Worm (Caenorhabditis elegans) whole organism, L3 larva: ENCODE data around the gene rbm-17.

Experiments used
- fos-1 ChIP-seq: fragments of 150-350 bp; optimal IDR thresholded peaks from 2 replicates; lab custom pipeline; 2014; ENCODE audit warnings: missing biosample characterization, missing genetic modification characterization
- nfya-1 ChIP-seq: sonication (generic microtip); optimal IDR thresholded peaks from 2 replicates; lab custom pipeline; 2017; ENCODE audit warnings: missing genetic modification characterization, mild to moderate bottlenecking, missing compliant biosample characterization, antibody characterized with exemption, moderate library complexity; ENCODE audit not compliant: insufficient read depth
- nhr-12 ChIP-seq: fragments of 150-350 bp; optimal IDR thresholded peaks from 2 replicates; lab custom pipeline; 2014; ENCODE audit warnings: missing biosample characterization, missing genetic modification characterization
- nhr-77 ChIP-seq: fragments of 150-350 bp; optimal IDR thresholded peaks from 2 replicates; lab custom pipeline; 2014; ENCODE audit warnings: missing biosample characterization, missing genetic modification characterization

DNA sequence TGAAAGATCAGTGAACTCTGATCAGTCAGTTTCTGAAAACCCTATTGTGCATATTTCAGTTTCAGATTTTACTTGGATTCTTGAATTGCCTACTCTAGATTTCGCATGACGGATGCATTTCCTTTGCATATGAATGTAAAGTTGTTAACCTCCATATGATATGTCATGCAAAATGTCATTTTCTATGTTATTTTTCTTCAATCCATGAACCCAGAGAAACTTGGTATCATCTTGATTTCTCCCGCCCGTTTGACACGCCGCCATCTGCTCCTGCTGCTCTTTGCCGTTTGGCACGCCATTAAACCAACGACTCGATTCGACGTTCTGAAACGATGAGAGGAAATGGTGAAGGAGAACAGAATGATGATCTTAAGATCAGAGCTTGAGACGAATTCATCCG lies 12.2 kb downstream of the rbm-17 start:
- TF ChIP-seq nhr-77 (tag; lab: Kevin White, UChicago), result no peak
- no peak for TF ChIP-seq nfya-1
- no peak for TF ChIP-seq nhr-12 (tag; lab: Kevin White, UChicago)
- no peak for TF ChIP-seq fos-1 (tag; lab: Kevin White, UChicago)
